Worm (Caenorhabditis elegans): Measurements from ENCODE around the gene mut-7.
A peak's percentile ranks its signal among the peaks of the same experiment; 100 is the strongest.

The mut-7 gene

ce11 chrIII:9542280-9542679 lies at the start of gene mut-7:
TSS of gene mut-7 (minus strand) at chrIII:9542380.
- TF ChIP-seq ama-1 (optimal IDR thresholded peaks at IDR 0.05) (no peak), dve-1 (tag; optimal IDR thresholded peaks at IDR 0.05) (no peak)

- TF ChIP-seq elt-2 (tag; optimal IDR thresholded peaks at IDR 0.05) (peak; percentile 90), ceh-14 (tag; optimal IDR thresholded peaks at IDR 0.05) (no peak)
Measured at ce11 chrIII:9590212-9590611, 48.0 kb upstream of the mut-7 start.

ce11 chrIII:9585314-9585713 lies 43.1 kb upstream of the mut-7 start:
- TF ChIP-seq unc-42 (tag; optimal IDR thresholded peaks at IDR 0.05) (peak; percentile 91), ceh-48 (tag; optimal IDR thresholded peaks at IDR 0.05) (no peak)

ce11 chrIII:9583224-9583623 lies 41.0 kb upstream of the mut-7 start:
- TF ChIP-seq ceh-14 (tag; optimal IDR thresholded peaks at IDR 0.05), result peak; percentile 13
- no peak for TF ChIP-seq ceh-2 (tag; optimal IDR thresholded peaks at IDR 0.05)
- no peak for TF ChIP-seq pag-3 (tag; optimal IDR thresholded peaks at IDR 0.05; ENCODE audit: borderline replicate concordance)
- peak; percentile 57 for TF ChIP-seq unc-42 (tag; optimal IDR thresholded peaks at IDR 0.05)
- TF ChIP-seq T23F11.4 (GFP tag; optimal IDR thresholded peaks at IDR 0.05), result no peak

ce11 chrIII:9582240-9582639 lies 40.1 kb upstream of the mut-7 start, which contains the start of gene C48B4.3:
TSS of gene C48B4.3 (minus strand) at chrIII:9582388.
- TF ChIP-seq elt-2 (tag; optimal IDR thresholded peaks at IDR 0.05), result peak; percentile 16
- TF ChIP-seq ttx-3 (tag; optimal IDR thresholded peaks at IDR 0.05), result no peak

- TF ChIP-seq dmd-4 (tag; optimal IDR thresholded peaks at IDR 0.05; ENCODE audit: borderline replicate concordance), result no peak
- peak; percentile 84 for TF ChIP-seq hlh-30 (tag; optimal IDR thresholded peaks at IDR 0.05; ENCODE audit: insufficient read depth)
- no peak for TF ChIP-seq pha-4 (tag; optimal IDR thresholded peaks at IDR 0.05)
Measured at ce11 chrIII:9580039-9580891, 38.1 kb upstream of the mut-7 start, which contains the start of gene ced-7. TSS of gene ced-7 (minus strand) at chrIII:9580089.

- TF ChIP-seq ceh-6 (GFP tag; optimal IDR thresholded peaks at IDR 0.05) (no peak), nfya-1 (tag; optimal IDR thresholded peaks at IDR 0.05) (peak; percentile 99)
Measured at ce11 chrIII:9570869-9571268, 28.7 kb upstream of the mut-7 start.

ce11 chrIII:9568451-9568850 lies 26.3 kb upstream of the mut-7 start, which contains the start of gene C48B4.13:
TSS of gene C48B4.13 (plus strand) at chrIII:9568751.
- TF ChIP-seq ets-4 (tag; optimal IDR thresholded peaks at IDR 0.05), result no peak
- TF ChIP-seq pag-3 (tag; optimal IDR thresholded peaks at IDR 0.05; ENCODE audit: borderline replicate concordance), result no peak
- TF ChIP-seq dve-1 (tag; optimal IDR thresholded peaks at IDR 0.05), result no peak
- TF ChIP-seq ama-1 (optimal IDR thresholded peaks at IDR 0.05), result no peak
- no peak for TF ChIP-seq hlh-8 (tag; optimal IDR thresholded peaks at IDR 0.05)
- no peak for TF ChIP-seq C38D4.7 (GFP tag; optimal IDR thresholded peaks at IDR 0.05)
- no peak for TF ChIP-seq pha-4 (tag; optimal IDR thresholded peaks at IDR 0.05)
- TF ChIP-seq eyg-1 (tag; optimal IDR thresholded peaks at IDR 0.05), result no peak
- no peak for TF ChIP-seq Y22D7AL.16 (tag; optimal IDR thresholded peaks at IDR 0.05)
- TF ChIP-seq ztf-16 (tag; optimal IDR thresholded peaks at IDR 0.05), result no peak
- TF ChIP-seq ahr-1 (tag; optimal IDR thresholded peaks at IDR 0.05), result no peak
- TF ChIP-seq sdc-2 (tag; optimal IDR thresholded peaks at IDR 0.05), result no peak
- TF ChIP-seq tbx-7 (tag; optimal IDR thresholded peaks at IDR 0.05), result no peak
- no peak for TF ChIP-seq fax-1 (tag; optimal IDR thresholded peaks at IDR 0.05)
- TF ChIP-seq lin-11 (tag; optimal IDR thresholded peaks at IDR 0.05), result no peak
- no peak for TF ChIP-seq unc-55 (GFP tag; optimal IDR thresholded peaks at IDR 0.05)
- no peak for TF ChIP-seq hlh-6 (tag; optimal IDR thresholded peaks at IDR 0.05)
- no peak for TF ChIP-seq ceh-18 (tag; optimal IDR thresholded peaks at IDR 0.05)
